Worm (Caenorhabditis elegans) whole organism, late embryonic: ENCODE results near the gene F28C6.5.

Experiments used
- elt-4 ChIP-seq: sonication (generic microtip); optimal IDR thresholded peaks from 2 replicates; lab custom pipeline; 2016; ENCODE audit warnings: missing genetic modification characterization, missing compliant biosample characterization
- hlh-30 ChIP-seq: sonication (generic microtip); optimal IDR thresholded peaks from 2 replicates; lab custom pipeline; 2017; ENCODE audit warnings: antibody characterized with exemption, missing genetic modification characterization, missing compliant biosample characterization; ENCODE audit not compliant: insufficient read depth
- madf-2 ChIP-seq: sonication (generic microtip); optimal IDR thresholded peaks from 2 replicates; lab custom pipeline; 2017; ENCODE audit warnings: missing genetic modification characterization, missing compliant biosample characterization
- mec-3 ChIP-seq: sonication (generic microtip); optimal IDR thresholded peaks from 2 replicates; lab custom pipeline; 2016; ENCODE audit warnings: borderline replicate concordance, missing genetic modification characterization, missing compliant biosample characterization
- pha-4 ChIP-seq: fragments of 150-350 bp; optimal IDR thresholded peaks from 2 replicates; lab custom pipeline; 2018; ENCODE audit warnings: missing biosample characterization, missing genetic modification reagents, missing genetic modification characterization
- unc-55 ChIP-seq: sonication (generic microtip); optimal IDR thresholded peaks from 2 replicates; lab custom pipeline; 2017; ENCODE audit warnings: missing biosample characterization, missing genetic modification reagents, missing genetic modification characterization

DNA sequence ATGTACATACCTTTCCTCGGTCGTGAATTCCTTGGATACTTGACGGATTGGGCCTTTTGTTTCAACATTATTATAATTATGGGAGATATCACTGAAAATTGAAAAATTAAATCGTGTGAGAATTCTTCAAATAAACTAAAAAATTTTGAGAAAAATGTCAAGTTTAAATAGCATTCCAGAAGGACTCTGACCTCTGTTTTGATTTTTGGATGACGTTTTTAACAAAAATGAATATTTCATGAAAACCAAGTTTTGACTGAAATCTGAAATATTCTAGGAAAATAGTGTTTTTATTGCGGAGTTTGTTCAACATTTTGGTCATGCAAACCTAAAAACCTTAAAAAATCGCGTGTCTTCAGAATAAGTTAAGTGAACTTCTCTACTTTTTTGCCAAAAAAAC, 43.1 kb upstream of the F28C6.5 start, which contains the start of gene glb-27:
- no peak for TF ChIP-seq madf-2 (tag; lab: Kevin White, UChicago)
- no peak for TF ChIP-seq hlh-30
- no peak for TF ChIP-seq pha-4
- TF ChIP-seq unc-55 (GFP tag; lab: Kevin White, UChicago) = no peak
- TF ChIP-seq elt-4 = no peak
- TF ChIP-seq mec-3 (tag; lab: Kevin White, UChicago) = no peak
